Fruit fly (Drosophila melanogaster) whole organism, embryonic: ENCODE measurements around the gene CG17207.

Experiments used
- Aef1 ChIP-seq: fragments of 200-800 bp; sonication (Bioruptor generic); IDR thresholded peaks from 3 replicates; pipeline ENCODE4 v1.3.6; 2022; ENCODE audit warnings: missing biosample characterization, missing genetic modification characterization
- Atf3 ChIP-seq: fragments of 200-800 bp; sonication (Bioruptor generic); optimal IDR thresholded peaks from 3 replicates; lab custom pipeline; 2016; ENCODE audit warnings: missing biosample characterization, missing genetic modification characterization
- Bgb ChIP-seq: fragments of 200-800 bp; sonication (Bioruptor generic); IDR thresholded peaks from 2 replicates; pipeline ENCODE4 v1.3.6; 2022; ENCODE audit warnings: missing biosample characterization, missing genetic modification characterization; ENCODE audit not compliant: partially characterized antibody
- CG1024 ChIP-seq: fragments of 200-800 bp; sonication (Bioruptor generic); IDR thresholded peaks from 2 replicates; pipeline ENCODE4 v1.3.6; 2022; ENCODE audit warnings: missing biosample characterization, missing genetic modification characterization
- CG10267 ChIP-seq: fragments of 200-800 bp; sonication (Bioruptor generic); optimal IDR thresholded peaks from 2 replicates; lab custom pipeline; 2018; ENCODE audit warnings: missing biosample characterization, mild to moderate bottlenecking, missing genetic modification characterization, moderate library complexity
- CG12299 ChIP-seq: fragments of 200-800 bp; sonication (Bioruptor generic); optimal IDR thresholded peaks from 2 replicates; lab custom pipeline; 2018; ENCODE audit warnings: missing biosample characterization, mild to moderate bottlenecking, missing genetic modification characterization
- CG1233 ChIP-seq: fragments of 200-800 bp; sonication (Bioruptor generic); optimal IDR thresholded peaks from 4 replicates; lab custom pipeline; 2018; ENCODE audit warnings: missing biosample characterization, mild to moderate bottlenecking, missing genetic modification characterization
- CG12659 ChIP-seq: fragments of 200-800 bp; sonication (Bioruptor generic); optimal IDR thresholded peaks from 3 replicates; lab custom pipeline; 2017; ENCODE audit warnings: mild to moderate bottlenecking, missing biosample characterization, missing genetic modification reagents, missing genetic modification characterization
- CG15011 ChIP-seq: fragments of 200-800 bp; sonication (Bioruptor generic); optimal IDR thresholded peaks from 3 replicates; lab custom pipeline; 2018; ENCODE audit warnings: missing biosample characterization, mild to moderate bottlenecking, missing genetic modification characterization
- CG15514 ChIP-seq: fragments of 200-800 bp; sonication (Bioruptor generic); optimal IDR thresholded peaks from 3 replicates; lab custom pipeline; 2017; ENCODE audit warnings: missing biosample characterization, missing genetic modification characterization, mild to moderate bottlenecking, moderate library complexity, missing genetic modification reagents
- CG1603 ChIP-seq: fragments of 200-800 bp; sonication (Bioruptor generic); optimal IDR thresholded peaks from 2 replicates; lab custom pipeline; 2019; ENCODE audit warnings: missing biosample characterization, mild to moderate bottlenecking, missing genetic modification characterization, moderate library complexity
- CG17186 ChIP-seq: fragments of 200-800 bp; sonication (Bioruptor generic); optimal IDR thresholded peaks from 3 replicates; lab custom pipeline; 2017; ENCODE audit warnings: missing biosample characterization, missing genetic modification reagents, missing genetic modification characterization
- CG17802 ChIP-seq: fragments of 200-800 bp; sonication (Bioruptor generic); optimal IDR thresholded peaks from 2 replicates; lab custom pipeline; 2018; ENCODE audit warnings: missing biosample characterization, mild to moderate bottlenecking, missing genetic modification characterization, moderate library complexity
- CG17829 ChIP-seq: fragments of 200-800 bp; optimal IDR thresholded peaks from 2 replicates; lab custom pipeline; 2019; ENCODE audit warnings: missing biosample characterization, mild to moderate bottlenecking, missing genetic modification characterization, moderate library complexity
- CG18599 ChIP-seq: fragments of 200-800 bp; sonication (Bioruptor generic); optimal IDR thresholded peaks from 3 replicates; lab custom pipeline; 2017; ENCODE audit warnings: missing biosample characterization, missing genetic modification characterization, mild to moderate bottlenecking, moderate library complexity, missing genetic modification reagents
- CG2120 ChIP-seq: fragments of 200-800 bp; sonication (Bioruptor generic); optimal IDR thresholded peaks from 3 replicates; lab custom pipeline; 2016; ENCODE audit warnings: missing biosample characterization, missing genetic modification characterization
- CG30020 ChIP-seq: fragments of 200-800 bp; optimal IDR thresholded peaks from 2 replicates; lab custom pipeline; 2019; ENCODE audit warnings: missing biosample characterization, mild to moderate bottlenecking, missing genetic modification characterization, moderate library complexity
- CG33557 ChIP-seq: fragments of 200-800 bp; sonication (Bioruptor generic); optimal IDR thresholded peaks from 2 replicates; lab custom pipeline; 2019; ENCODE audit warnings: missing biosample characterization, mild to moderate bottlenecking, missing genetic modification characterization, moderate library complexity
- CG4854 ChIP-seq: fragments of 200-800 bp; sonication (Bioruptor generic); optimal IDR thresholded peaks from 2 replicates; lab custom pipeline; 2016; ENCODE audit warnings: missing biosample characterization, missing genetic modification characterization, inconsistent platforms
- CG7928 ChIP-seq: fragments of 200-800 bp; sonication (Bioruptor generic); optimal IDR thresholded peaks from 2 replicates; lab custom pipeline; 2017; ENCODE audit warnings: missing biosample characterization, mild to moderate bottlenecking, missing genetic modification characterization
- CTCF ChIP-seq: fragments of 200-800 bp; sonication (Bioruptor generic); optimal IDR thresholded peaks from 2 replicates; lab custom pipeline; 2017; ENCODE audit warnings: missing biosample characterization, mild to moderate bottlenecking, missing genetic modification characterization, moderate library complexity
- Dek ChIP-seq: fragments of 200-800 bp; sonication (Bioruptor generic); optimal IDR thresholded peaks from 3 replicates; lab custom pipeline; 2019; ENCODE audit warnings: missing biosample characterization, mild to moderate bottlenecking, missing genetic modification characterization, moderate library complexity
- E2f2 ChIP-seq: fragments of 200-800 bp; sonication (Bioruptor generic); IDR thresholded peaks from 2 replicates; pipeline ENCODE4 v1.3.6; 2022; ENCODE audit warnings: missing biosample characterization, missing genetic modification characterization
- HLH4C ChIP-seq: fragments of 200-800 bp; sonication (Bioruptor generic); IDR thresholded peaks from 3 replicates; pipeline ENCODE4 v1.3.6; 2022; ENCODE audit warnings: missing biosample characterization, missing genetic modification characterization; ENCODE audit not compliant: partially characterized antibody
- Lhr ChIP-seq: fragments of 200-800 bp; sonication (Bioruptor generic); optimal IDR thresholded peaks from 3 replicates; lab custom pipeline; 2017; ENCODE audit warnings: mild to moderate bottlenecking, missing biosample characterization, missing genetic modification reagents, missing genetic modification characterization
- Max ChIP-seq: fragments of 200-800 bp; sonication (Bioruptor generic); optimal IDR thresholded peaks from 2 replicates; lab custom pipeline; 2016; ENCODE audit warnings: missing biosample characterization, mild to moderate bottlenecking, missing genetic modification characterization
- Med ChIP-seq: fragments of 200-800 bp; sonication (Bioruptor generic); peaks from one replicate; lab custom pipeline; 2016; ENCODE audit warnings: missing biosample characterization, missing genetic modification characterization, mild to moderate bottlenecking, inconsistent platforms, moderate library complexity
- Myb ChIP-seq: fragments of 200-800 bp; sonication (Bioruptor generic); optimal IDR thresholded peaks from 2 replicates; lab custom pipeline; 2016; ENCODE audit warnings: missing biosample characterization, missing genetic modification characterization
- Nf-YB ChIP-seq: fragments of 200-800 bp; sonication (Bioruptor generic); optimal IDR thresholded peaks from 3 replicates; lab custom pipeline; 2019; ENCODE audit warnings: missing biosample characterization, mild to moderate bottlenecking, missing genetic modification characterization, moderate library complexity
- Optix ChIP-seq: fragments of 200-800 bp; sonication (Bioruptor generic); IDR thresholded peaks from 3 replicates; pipeline ENCODE4 v1.3.6; 2022; ENCODE audit warnings: missing biosample characterization, missing genetic modification characterization
- Rfx ChIP-seq: fragments of 200-800 bp; sonication (Bioruptor generic); IDR thresholded peaks from 2 replicates; pipeline ENCODE4 v1.3.6; 2022; ENCODE audit warnings: missing biosample characterization, missing genetic modification characterization
- Scr ChIP-seq: fragments of 200-800 bp; sonication (Bioruptor generic); IDR thresholded peaks from 2 replicates; pipeline ENCODE4 v1.3.6; 2022; ENCODE audit warnings: missing biosample characterization, missing genetic modification characterization; ENCODE audit not compliant: partially characterized antibody
- Sry-β ChIP-seq: fragments of 200-800 bp; sonication (Bioruptor generic); optimal IDR thresholded peaks from 2 replicates; lab custom pipeline; 2018; ENCODE audit warnings: missing biosample characterization, mild to moderate bottlenecking, missing genetic modification characterization, moderate library complexity
- Xbp1 ChIP-seq: fragments of 200-800 bp; sonication (Bioruptor generic); optimal IDR thresholded peaks from 3 replicates; lab custom pipeline; 2016; ENCODE audit warnings: missing biosample characterization, mild to moderate bottlenecking, missing genetic modification characterization
- abd-A ChIP-seq: fragments of 200-800 bp; sonication (Bioruptor generic); optimal IDR thresholded peaks from 3 replicates; lab custom pipeline; 2019; ENCODE audit warnings: missing biosample characterization, mild to moderate bottlenecking, missing genetic modification characterization, moderate library complexity
- amos ChIP-seq: fragments of 200-800 bp; sonication (Bioruptor generic); IDR thresholded peaks from 2 replicates; pipeline ENCODE4 v1.3.6; 2022; ENCODE audit warnings: missing biosample characterization, missing genetic modification characterization; ENCODE audit not compliant: partially characterized antibody
- bigmax ChIP-seq: fragments of 200-800 bp; sonication (Bioruptor generic); optimal IDR thresholded peaks from 2 replicates; lab custom pipeline; 2018; ENCODE audit warnings: missing biosample characterization, mild to moderate bottlenecking, missing genetic modification characterization
- en ChIP-seq: fragments of 200-800 bp; sonication (Bioruptor generic); optimal IDR thresholded peaks from 2 replicates; lab custom pipeline; 2016; ENCODE audit warnings: missing biosample characterization, missing genetic modification characterization
- eyg ChIP-seq: fragments of 200-800 bp; sonication (Bioruptor generic); optimal IDR thresholded peaks from 3 replicates; lab custom pipeline; 2016; ENCODE audit warnings: missing biosample characterization, missing genetic modification characterization
- gfzf ChIP-seq: fragments of 200-800 bp; sonication (Bioruptor generic); optimal IDR thresholded peaks from 2 replicates; lab custom pipeline; 2016; ENCODE audit warnings: missing biosample characterization, mild to moderate bottlenecking, missing genetic modification characterization, moderate library complexity
- gsb-n ChIP-seq: fragments of 200-800 bp; sonication (Bioruptor generic); optimal IDR thresholded peaks from 3 replicates; lab custom pipeline; 2018; ENCODE audit warnings: missing biosample characterization, mild to moderate bottlenecking, missing genetic modification characterization
- her ChIP-seq: fragments of 200-800 bp; sonication (Bioruptor generic); optimal IDR thresholded peaks from 2 replicates; lab custom pipeline; 2016; ENCODE audit warnings: missing biosample characterization, missing genetic modification characterization
- insv ChIP-seq, 2 experiments: fragments of 200-800 bp; sonication (Bioruptor generic); optimal IDR thresholded peaks; 3 replicates each; lab custom pipeline; 2016 to 2018; ENCODE audit warnings: missing biosample characterization in 2 of 2, missing genetic modification characterization in 2 of 2
- nerfin-1 ChIP-seq: fragments of 200-800 bp; sonication (Bioruptor generic); optimal IDR thresholded peaks from 3 replicates; lab custom pipeline; 2019; ENCODE audit warnings: missing biosample characterization, mild to moderate bottlenecking, missing genetic modification characterization, moderate library complexity
- nerfin-2 ChIP-seq: fragments of 200-800 bp; sonication (Bioruptor generic); IDR thresholded peaks from 2 replicates; pipeline ENCODE4 v1.3.6; 2022; ENCODE audit warnings: missing biosample characterization, missing genetic modification characterization; ENCODE audit not compliant: partially characterized antibody
- nom ChIP-seq: fragments of 200-800 bp; sonication (Bioruptor generic); optimal IDR thresholded peaks from 2 replicates; lab custom pipeline; 2017; ENCODE audit warnings: missing biosample characterization, missing genetic modification characterization, mild to moderate bottlenecking, moderate library complexity, missing genetic modification reagents
- psq ChIP-seq: fragments of 200-800 bp; sonication (Bioruptor generic); optimal IDR thresholded peaks from 2 replicates; lab custom pipeline; 2017; ENCODE audit warnings: missing biosample characterization, missing genetic modification characterization
- repo ChIP-seq: fragments of 200-800 bp; sonication (Bioruptor generic); optimal IDR thresholded peaks from 2 replicates; lab custom pipeline; 2016; ENCODE audit warnings: missing biosample characterization, missing genetic modification characterization
- stwl ChIP-seq: fragments of 200-800 bp; sonication (Bioruptor generic); optimal IDR thresholded peaks from 3 replicates; lab custom pipeline; 2018; ENCODE audit warnings: missing biosample characterization, mild to moderate bottlenecking, missing genetic modification characterization, moderate library complexity
- sug ChIP-seq: fragments of 200-800 bp; optimal IDR thresholded peaks from 2 replicates; lab custom pipeline; 2019; ENCODE audit warnings: missing biosample characterization, mild to moderate bottlenecking, missing genetic modification characterization, moderate library complexity

CG17207 gene

dm6 chr3R:12408160-12408559 lies 30.8 kb downstream of the CG17207 start, which contains the start of gene CG5196:
CG5196 (plus strand) TSS chr3R:12408316.
- TF ChIP-seq abd-A (tag; lab: Kevin White, UChicago) (no peak), CG12299 (peak; percentile 24), Myb (GFP tag; lab: Kevin White, UChicago) (peak; percentile 15), CG4854 (GFP tag; lab: Kevin White, UChicago) (no peak), Nf-YB (GFP tag; lab: Kevin White, UChicago) (peak; percentile 29), CG1024 (GFP tag; lab: Robert Waterston, UW) (no peak), Xbp1 (GFP tag; lab: Kevin White, UChicago) (peak; percentile 12), CG15514 (peak; percentile 99), CG18599 (GFP tag; lab: Kevin White, UChicago) (no peak), repo (peak; percentile 9), CG33557 (no peak), CG17829 (tag; lab: Kevin White, UChicago) (peak; percentile 36), HLH4C (GFP tag; lab: Robert Waterston, UW) (peak; percentile 70), gsb-n (tag; lab: Kevin White, UChicago) (peak; percentile 20), CG10267 (tag; lab: Kevin White, UChicago) (peak; percentile 62), CG30020 (peak; percentile 61), nerfin-2 (peak; percentile 58; the same call in 1 of the 2 replicates), CTCF (peak; percentile 8), Max (peak; percentile 4), Aef1 (GFP tag; lab: Robert Waterston, UW) (no peak), Dek (tag; lab: Kevin White, UChicago) (peak; percentile 43), Med (GFP tag; lab: Kevin White, UChicago) (peak; percentile 49), en (GFP tag; lab: Kevin White, UChicago) (no peak), Scr (GFP tag; lab: Robert Waterston, UW) (peak; percentile 65), her (GFP tag; lab: Kevin White, UChicago) (peak; percentile 13), amos (GFP tag; lab: Robert Waterston, UW) (peak; percentile 76), psq (GFP tag; lab: Kevin White, UChicago) (no peak), sug (peak; percentile 51), CG7928 (GFP tag; lab: Kevin White, UChicago) (peak; percentile 7), Bgb (GFP tag; lab: Robert Waterston, UW) (peak; percentile 84), nerfin-1 (tag; lab: Kevin White, UChicago) (peak; percentile 33), insv (GFP tag; optimal IDR thresholded peaks at IDR 0.05; lab: Kevin White, UChicago) (peak in 1 of 2 experiments; percentile 53), gfzf (peak; percentile 75), nom (GFP tag; lab: Kevin White, UChicago) (peak; percentile 45), CG17186 (peak; percentile 49), CG1603 (peak; percentile 76), Lhr (GFP tag; lab: Kevin White, UChicago) (peak; percentile 49), CG2120 (GFP tag; lab: Kevin White, UChicago) (peak; percentile 23), Atf3 (GFP tag; lab: Kevin White, UChicago) (no peak), CG15011 (no peak), CG17802 (tag; lab: Kevin White, UChicago) (no peak), CG12659 (GFP tag; lab: Kevin White, UChicago) (peak; percentile 78), eyg (GFP tag; lab: Kevin White, UChicago) (no peak), bigmax (GFP tag; lab: Kevin White, UChicago) (peak; percentile 47), E2f2 (GFP tag; lab: Robert Waterston, UW) (peak; percentile 87), Sry-β (GFP tag; lab: Kevin White, UChicago) (peak; percentile 34), Rfx (GFP tag; lab: Robert Waterston, UW) (peak; percentile 26; the same call in 1 of the 2 replicates), stwl (tag; lab: Kevin White, UChicago) (peak; percentile 94), Optix (GFP tag; lab: Robert Waterston, UW) (no peak), CG1233 (GFP tag; lab: Kevin White, UChicago) (no peak)
